Fruit fly (Drosophila melanogaster) Kc167 (cell line): ENCODE results near the gene CG11786.

Experiments
- Myc ChIP-seq: fragments of >200 bp; optimal IDR thresholded peaks from 2 replicates; lab custom pipeline; 2017; ENCODE audit warnings: missing external identifiers
- Sin3A ChIP-seq: fragments of >200 bp; optimal IDR thresholded peaks from 2 replicates; lab custom pipeline; 2018; ENCODE audit warnings: missing external identifiers
- insv ChIP-seq: fragments of >200 bp; optimal IDR thresholded peaks from 3 replicates; lab custom pipeline; 2018; ENCODE audit warnings: missing external identifiers
- psq ChIP-seq: fragments of >200 bp; optimal IDR thresholded peaks from 2 replicates; lab custom pipeline; 2017; ENCODE audit warnings: missing external identifiers
- ttk ChIP-seq: sonication (Bioruptor generic); optimal IDR thresholded peaks from 2 replicates; lab custom pipeline; 2017; ENCODE audit warnings: missing external identifiers

DNA sequence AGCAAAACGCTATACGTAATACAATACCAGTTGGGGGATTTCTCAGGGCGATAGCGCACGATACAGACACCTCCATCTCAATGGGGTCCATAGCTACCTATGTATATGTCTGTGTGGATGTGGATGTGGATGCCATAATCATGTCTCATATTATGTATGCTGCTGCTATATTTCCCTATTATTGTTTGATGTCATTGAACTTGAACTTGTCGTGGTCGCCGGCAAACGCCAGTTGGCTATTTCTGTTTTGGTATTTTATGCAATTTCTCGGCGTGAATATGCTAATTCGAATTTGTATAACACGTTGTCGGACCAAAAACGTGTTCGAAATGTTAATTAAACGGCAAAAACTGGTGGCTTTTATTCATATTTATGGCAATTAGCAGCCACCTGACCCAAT is 40.4 kb upstream of the CG11786 start:
- no peak for TF ChIP-seq psq (lab: Kevin White, UChicago)
- TF ChIP-seq ttk (lab: Kevin White, UChicago): no peak
- TF ChIP-seq Myc (lab: Kevin White, UChicago): no peak
- no peak for TF ChIP-seq insv
- TF ChIP-seq Sin3A (lab: Kevin White, UChicago): no peak
